Fruit fly (Drosophila melanogaster) whole organism, embryonic: Measurements from ENCODE around the gene Gmap.

Experiments
- Camta ChIP-seq: fragments of 200-800 bp; sonication (Bioruptor generic); optimal IDR thresholded peaks from 2 replicates; lab custom pipeline; 2016; ENCODE audit warnings: missing biosample characterization, missing genetic modification characterization
- NFAT ChIP-seq: fragments of 200-800 bp; sonication (Bioruptor generic); IDR thresholded peaks from 2 replicates; pipeline ENCODE4 v1.3.6; 2022; ENCODE audit warnings: missing biosample characterization, missing genetic modification characterization
- Poxn ChIP-seq: fragments of 200-800 bp; sonication (Bioruptor generic); IDR thresholded peaks from 2 replicates; pipeline ENCODE4 v1.3.6; 2022; ENCODE audit warnings: missing biosample characterization, missing genetic modification characterization
- cato ChIP-seq: fragments of 200-800 bp; sonication (Bioruptor generic); optimal IDR thresholded peaks from 2 replicates; lab custom pipeline; 2016; ENCODE audit warnings: missing biosample characterization, missing genetic modification characterization, borderline replicate concordance
- slp2 ChIP-seq: fragments of 200-800 bp; sonication (Bioruptor generic); optimal IDR thresholded peaks from 2 replicates; lab custom pipeline; 2016; ENCODE audit warnings: missing biosample characterization, missing genetic modification characterization
- tgo ChIP-seq: fragments of 200-800 bp; sonication (Bioruptor generic); IDR thresholded peaks from 3 replicates; pipeline ENCODE4 v1.3.6; 2022; ENCODE audit warnings: missing biosample characterization, missing genetic modification characterization
- tx ChIP-seq: fragments of 200-800 bp; sonication (Bioruptor generic); optimal IDR thresholded peaks from 2 replicates; lab custom pipeline; 2016; ENCODE audit warnings: missing biosample characterization, missing genetic modification characterization

dm6 chrX:15529958-15530357 lies 43.2 kb downstream of the Gmap start:
- no peak for TF ChIP-seq NFAT
- TF ChIP-seq cato (GFP tag; lab: Kevin White, UChicago) = no peak
- TF ChIP-seq tx (GFP tag; lab: Kevin White, UChicago) = no peak
- no peak for TF ChIP-seq Camta
- no peak for TF ChIP-seq tgo (GFP tag; lab: Robert Waterston, UW)
- no peak for TF ChIP-seq Poxn (GFP tag; lab: Robert Waterston, UW)
- TF ChIP-seq slp2 (GFP tag; lab: Kevin White, UChicago) = no peak
